Worm (Caenorhabditis elegans) whole organism, L2 larva: ENCODE results near the gene fzr-1.

Source experiments
- F13H6.1 ChIP-seq: sonication (generic microtip); optimal IDR thresholded peaks from 2 replicates; lab custom pipeline; 2016; ENCODE audit warnings: missing genetic modification characterization, missing compliant biosample characterization
- R02D3.7 ChIP-seq: fragments of 150-350 bp; optimal IDR thresholded peaks from 2 replicates; lab custom pipeline; 2014; ENCODE audit warnings: missing biosample characterization, missing genetic modification characterization
- Y55F3AM.14 ChIP-seq: fragments of 200-800 bp; sonication (Bioruptor generic); optimal IDR thresholded peaks from 2 replicates; lab custom pipeline; 2018; ENCODE audit warnings: mild to moderate bottlenecking, missing genetic modification characterization, missing compliant biosample characterization
- aly-2 ChIP-seq: fragments of 150-350 bp; optimal IDR thresholded peaks from 2 replicates; lab custom pipeline; 2014; ENCODE audit warnings: missing biosample characterization, missing genetic modification characterization
- ama-1 ChIP-seq: fragments of 150-350 bp; optimal IDR thresholded peaks from 2 replicates; lab custom pipeline; 2018; ENCODE audit warnings: inconsistent platforms
- blmp-1 ChIP-seq: sonication (generic microtip); optimal IDR thresholded peaks from 2 replicates; lab custom pipeline; 2017; ENCODE audit warnings: missing genetic modification characterization, mild to moderate bottlenecking, missing compliant biosample characterization, antibody characterized with exemption, moderate library complexity; ENCODE audit not compliant: insufficient read depth
- ceh-16 ChIP-seq: fragments of 150-350 bp; optimal IDR thresholded peaks from 2 replicates; lab custom pipeline; 2014; ENCODE audit warnings: missing biosample characterization, missing genetic modification characterization
- ceh-82 ChIP-seq: fragments of 150-350 bp; optimal IDR thresholded peaks from 2 replicates; lab custom pipeline; 2014; ENCODE audit warnings: missing biosample characterization, missing genetic modification characterization
- crh-2 ChIP-seq: sonication (generic microtip); optimal IDR thresholded peaks from 2 replicates; lab custom pipeline; 2017; ENCODE audit warnings: missing biosample characterization, missing genetic modification characterization
- dmd-4 ChIP-seq: sonication (generic microtip); optimal IDR thresholded peaks from 2 replicates; lab custom pipeline; 2017; ENCODE audit warnings: missing biosample characterization, missing genetic modification characterization
- egl-27 ChIP-seq: sonication (generic microtip); optimal IDR thresholded peaks from 3 replicates; lab custom pipeline; 2017; ENCODE audit warnings: missing biosample characterization, missing genetic modification reagents, missing genetic modification characterization
- elt-1 ChIP-seq: fragments of 150-350 bp; optimal IDR thresholded peaks from 2 replicates; lab custom pipeline; 2014; ENCODE audit warnings: missing biosample characterization, missing genetic modification characterization
- elt-3 ChIP-seq: sonication (generic microtip); optimal IDR thresholded peaks from 2 replicates; lab custom pipeline; 2017; ENCODE audit warnings: missing biosample characterization, missing genetic modification characterization
- fos-1 ChIP-seq: fragments of 150-350 bp; optimal IDR thresholded peaks from 2 replicates; lab custom pipeline; 2014; ENCODE audit warnings: missing biosample characterization, missing genetic modification characterization
- lin-11 ChIP-seq: fragments of 150-350 bp; sonication (generic microtip); optimal IDR thresholded peaks from 2 replicates; lab custom pipeline; 2014; ENCODE audit warnings: missing biosample characterization, missing genetic modification characterization, inconsistent platforms, mixed read lengths
- lin-13 ChIP-seq: fragments of 150-350 bp; optimal IDR thresholded peaks from 2 replicates; lab custom pipeline; 2014; ENCODE audit warnings: missing biosample characterization, missing genetic modification reagents, missing genetic modification characterization
- lin-39 ChIP-seq: fragments of 150-350 bp; optimal IDR thresholded peaks from 2 replicates; lab custom pipeline; 2014; ENCODE audit warnings: missing biosample characterization, missing genetic modification reagents, missing genetic modification characterization
- lsy-2 ChIP-seq, 2 experiments: fragments of 150-350 bp in 1 of 2; sonication (generic microtip) in 1 of 2; optimal IDR thresholded peaks; 2 replicates each; lab custom pipeline; 2014 to 2017; ENCODE audit warnings: missing biosample characterization in 2 of 2, missing genetic modification characterization in 2 of 2
- mab-5 ChIP-seq: fragments of 150-350 bp; optimal IDR thresholded peaks from 2 replicates; lab custom pipeline; 2014; ENCODE audit warnings: missing biosample characterization, missing genetic modification characterization
- mbf-1 ChIP-seq: sonication (generic microtip); optimal IDR thresholded peaks from 2 replicates; lab custom pipeline; 2017; ENCODE audit warnings: missing biosample characterization, missing genetic modification characterization
- mdl-1 ChIP-seq, 2 experiments: fragments of 150-350 bp in 1 of 2; sonication (generic microtip) in 1 of 2; optimal IDR thresholded peaks; 2 replicates each; lab custom pipeline; 2017; ENCODE audit warnings: missing biosample characterization in 2 of 2, missing genetic modification characterization in 2 of 2
- nhr-10 ChIP-seq: sonication (generic microtip); optimal IDR thresholded peaks from 2 replicates; lab custom pipeline; 2017; ENCODE audit warnings: missing biosample characterization, missing genetic modification characterization
- nhr-11 ChIP-seq: fragments of 150-350 bp; optimal IDR thresholded peaks from 2 replicates; lab custom pipeline; 2014; ENCODE audit warnings: missing biosample characterization, missing genetic modification characterization
- nhr-12 ChIP-seq: fragments of 150-350 bp; optimal IDR thresholded peaks from 2 replicates; lab custom pipeline; 2014; ENCODE audit warnings: missing biosample characterization, missing genetic modification characterization
- nhr-129 ChIP-seq: fragments of 150-350 bp; optimal IDR thresholded peaks from 2 replicates; lab custom pipeline; 2014; ENCODE audit warnings: missing biosample characterization, missing genetic modification characterization
- nhr-21 ChIP-seq: fragments of 150-350 bp; optimal IDR thresholded peaks from 2 replicates; lab custom pipeline; 2014; ENCODE audit warnings: missing biosample characterization, missing genetic modification characterization
- nhr-23 ChIP-seq: fragments of 150-350 bp; optimal IDR thresholded peaks from 2 replicates; lab custom pipeline; 2014; ENCODE audit warnings: missing biosample characterization, missing genetic modification reagents, missing genetic modification characterization
- nhr-237 ChIP-seq: fragments of 150-350 bp; optimal IDR thresholded peaks from 2 replicates; lab custom pipeline; 2014; ENCODE audit warnings: missing biosample characterization, missing genetic modification characterization
- nhr-25 ChIP-seq: fragments of 150-350 bp; sonication (generic microtip); optimal IDR thresholded peaks from 3 replicates; lab custom pipeline; 2014; ENCODE audit warnings: missing biosample characterization, missing genetic modification characterization
- nhr-6 ChIP-seq: fragments of 150-350 bp; optimal IDR thresholded peaks from 2 replicates; lab custom pipeline; 2014; ENCODE audit warnings: missing biosample characterization, missing genetic modification characterization
- nhr-77 ChIP-seq: fragments of 150-350 bp; optimal IDR thresholded peaks from 2 replicates; lab custom pipeline; 2014; ENCODE audit warnings: missing biosample characterization, missing genetic modification characterization
- peb-1 ChIP-seq: fragments of 150-350 bp; optimal IDR thresholded peaks from 2 replicates; lab custom pipeline; 2014; ENCODE audit warnings: missing biosample characterization, missing genetic modification characterization
- sem-4 ChIP-seq: fragments of 150-350 bp; optimal IDR thresholded peaks from 2 replicates; lab custom pipeline; 2014; ENCODE audit warnings: missing biosample characterization, missing genetic modification reagents, missing genetic modification characterization
- skn-1 ChIP-seq: sonication (generic microtip); optimal IDR thresholded peaks from 2 replicates; lab custom pipeline; 2017; ENCODE audit warnings: missing biosample characterization, missing genetic modification characterization
- sma-3 ChIP-seq: sonication (generic microtip); optimal IDR thresholded peaks from 2 replicates; lab custom pipeline; 2016; ENCODE audit warnings: missing genetic modification reagents, missing genetic modification characterization, missing compliant biosample characterization
- sma-9 ChIP-seq, 2 experiments: fragments of 150-350 bp in 1 of 2; sonication (generic microtip) in 1 of 2; optimal IDR thresholded peaks; 2 replicates each; lab custom pipeline; 2014 to 2016; ENCODE audit warnings: missing genetic modification characterization in 2 of 2, mild to moderate bottlenecking in 1 of 2, missing biosample characterization in 1 of 2, missing compliant biosample characterization in 1 of 2, missing genetic modification reagents in 1 of 2, moderate library complexity in 1 of 2
- snpc-4 ChIP-seq: fragments of 150-350 bp; optimal IDR thresholded peaks from 2 replicates; lab custom pipeline; 2014; ENCODE audit warnings: missing biosample characterization, missing genetic modification characterization
- unc-39 ChIP-seq: fragments of 150-350 bp; optimal IDR thresholded peaks from 2 replicates; lab custom pipeline; 2014; ENCODE audit warnings: missing biosample characterization, missing genetic modification characterization
- unc-55 ChIP-seq: fragments of 150-350 bp; sonication (generic microtip); optimal IDR thresholded peaks from 3 replicates; lab custom pipeline; 2014; ENCODE audit warnings: missing biosample characterization, missing genetic modification reagents, missing genetic modification characterization
- unc-62 ChIP-seq: fragments of 150-350 bp; optimal IDR thresholded peaks from 2 replicates; lab custom pipeline; 2014; ENCODE audit warnings: missing biosample characterization, missing genetic modification reagents, missing genetic modification characterization
- zag-1 ChIP-seq: fragments of 150-350 bp; optimal IDR thresholded peaks from 2 replicates; lab custom pipeline; 2014; ENCODE audit warnings: missing biosample characterization, missing genetic modification characterization
- ztf-1 ChIP-seq: fragments of 200-800 bp; sonication (Bioruptor generic); conservative IDR thresholded peaks from 2 replicates; pipeline ENCODE4 v1.3.6; 2022; ENCODE audit warnings: missing genetic modification characterization, missing compliant biosample characterization
- ztf-4 ChIP-seq: fragments of 150-350 bp; optimal IDR thresholded peaks from 2 replicates; lab custom pipeline; 2014; ENCODE audit warnings: missing biosample characterization, missing genetic modification characterization

Gene fzr-1

DNA sequence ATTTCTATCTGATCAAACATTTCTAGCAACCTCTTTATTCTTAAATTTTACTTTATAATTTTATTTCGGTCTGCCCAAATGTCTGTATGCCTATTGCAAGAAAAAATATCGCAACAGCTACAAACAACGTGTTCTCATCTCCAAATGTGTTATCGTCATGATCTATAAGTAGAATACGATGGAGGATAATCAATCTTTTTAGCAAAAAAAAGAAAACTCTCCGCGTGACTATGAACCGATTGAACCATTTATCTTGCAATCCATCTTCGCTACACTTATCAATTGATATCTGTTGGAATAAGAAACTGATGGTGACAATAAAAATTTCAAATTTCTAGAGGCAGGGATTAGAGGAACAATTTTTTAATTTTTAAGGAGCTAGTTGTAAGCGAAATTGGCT is 38.3 kb downstream of the fzr-1 start (continued):
- TF ChIP-seq unc-62 (GFP tag; lab: Kevin White, UChicago) (no peak), dmd-4 (tag; lab: Kevin White, UChicago) (no peak), nhr-10 (no peak), peb-1 (no peak)

DNA sequence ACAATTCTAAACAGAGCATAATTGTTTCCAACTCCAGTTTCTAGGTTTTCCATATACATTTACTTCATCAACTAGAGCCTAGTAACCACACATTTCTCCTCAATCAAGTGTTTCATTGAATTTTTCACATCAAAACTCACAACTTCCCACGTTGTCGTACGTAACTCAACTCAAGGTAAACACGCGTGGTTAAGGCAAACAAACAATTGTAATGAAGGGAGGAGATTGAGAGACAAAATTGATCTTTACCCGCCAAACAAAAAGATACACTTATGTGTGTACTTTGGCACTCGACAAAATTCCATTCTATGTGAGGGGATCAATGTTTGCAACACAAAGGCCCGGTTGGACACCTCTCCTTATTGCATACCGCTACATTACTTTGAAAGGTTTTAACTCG is 38.9 kb downstream of the fzr-1 start, which contains the start of gene nhr-19:
TSS of gene nhr-19 (minus strand) at position 191 of the 400 bp plus-strand sequence.
- TF ChIP-seq peb-1: no peak
- TF ChIP-seq nhr-6 (tag; lab: Kevin White, UChicago): no peak
- TF ChIP-seq skn-1: no peak
- peak; percentile 52 for TF ChIP-seq crh-2 (tag; lab: Kevin White, UChicago)
- TF ChIP-seq nhr-21 (tag; lab: Kevin White, UChicago): no peak
- TF ChIP-seq aly-2: no peak
- TF ChIP-seq ztf-1: no peak
- TF ChIP-seq nhr-12 (tag; lab: Kevin White, UChicago): no peak
- no peak for TF ChIP-seq elt-3 (tag; lab: Kevin White, UChicago)
- no peak for TF ChIP-seq snpc-4 (tag; lab: Kevin White, UChicago)
- no peak for TF ChIP-seq nhr-237 (tag; lab: Kevin White, UChicago)
- no peak for TF ChIP-seq mbf-1 (tag; lab: Kevin White, UChicago)
- TF ChIP-seq blmp-1 (tag; lab: Kevin White, UChicago): no peak
- TF ChIP-seq F13H6.1 (tag; lab: Kevin White, UChicago): no peak
- no peak for TF ChIP-seq egl-27
- TF ChIP-seq nhr-11 (tag; lab: Kevin White, UChicago): no peak
- TF ChIP-seq unc-62 (GFP tag; lab: Kevin White, UChicago): no peak
- no peak for TF ChIP-seq nhr-77 (tag; lab: Kevin White, UChicago)
- peak; percentile 59 for TF ChIP-seq sma-9 (GFP tag; optimal IDR thresholded peaks at IDR 0.05; lab: Kevin White, UChicago)
- no peak for TF ChIP-seq sma-9 (tag; optimal IDR thresholded peaks at IDR 0.05; lab: Kevin White, UChicago)
- TF ChIP-seq sem-4 (tag; lab: Kevin White, UChicago): no peak
- TF ChIP-seq nhr-25 (tag; lab: Kevin White, UChicago): peak; percentile 17
- TF ChIP-seq nhr-129: peak; percentile 65
- TF ChIP-seq ztf-4: no peak
- TF ChIP-seq nhr-23 (tag; lab: Kevin White, UChicago): no peak
- TF ChIP-seq lin-13 (GFP tag; lab: Kevin White, UChicago): no peak
- TF ChIP-seq mdl-1 (tag; optimal IDR thresholded peaks at IDR 0.05; lab: Kevin White, UChicago): no peak
- no peak for TF ChIP-seq sma-3 (GFP tag; lab: Kevin White, UChicago)
- no peak for TF ChIP-seq unc-55 (GFP tag; lab: Kevin White, UChicago)
- TF ChIP-seq lsy-2 (tag; optimal IDR thresholded peaks at IDR 0.05; lab: Kevin White, UChicago): peak in 1 of 2 experiments; percentile 20
- no peak for TF ChIP-seq lin-39 (tag; lab: Kevin White, UChicago)
- TF ChIP-seq R02D3.7: no peak
- TF ChIP-seq ama-1 (lab: Kevin White, UChicago): no peak
- TF ChIP-seq unc-39 (tag; lab: Kevin White, UChicago): no peak
- no peak for TF ChIP-seq Y55F3AM.14 (GFP tag; lab: Kevin White, UChicago)
- TF ChIP-seq ceh-82 (tag; lab: Kevin White, UChicago): no peak
- TF ChIP-seq elt-1: no peak
- no peak for TF ChIP-seq mab-5 (tag; lab: Kevin White, UChicago)
- no peak for TF ChIP-seq ceh-16 (tag; lab: Kevin White, UChicago)
- no peak for TF ChIP-seq dmd-4 (tag; lab: Kevin White, UChicago)
- no peak for TF ChIP-seq zag-1 (tag; lab: Kevin White, UChicago)

ce11 chrII:9604685-9605084 is 39.6 kb downstream of the fzr-1 start:
- peak; percentile 27 for TF ChIP-seq skn-1
- no peak for TF ChIP-seq R02D3.7
- TF ChIP-seq nhr-237 (tag; lab: Kevin White, UChicago): no peak
- TF ChIP-seq nhr-11 (tag; lab: Kevin White, UChicago): no peak
- no peak for TF ChIP-seq nhr-6 (tag; lab: Kevin White, UChicago)
- TF ChIP-seq fos-1 (tag; lab: Kevin White, UChicago): no peak
- no peak for TF ChIP-seq aly-2
- no peak for TF ChIP-seq lin-11 (tag; lab: Kevin White, UChicago)
